Fruit fly (Drosophila melanogaster): Measurements from ENCODE around the gene CG6000.

DNA sequence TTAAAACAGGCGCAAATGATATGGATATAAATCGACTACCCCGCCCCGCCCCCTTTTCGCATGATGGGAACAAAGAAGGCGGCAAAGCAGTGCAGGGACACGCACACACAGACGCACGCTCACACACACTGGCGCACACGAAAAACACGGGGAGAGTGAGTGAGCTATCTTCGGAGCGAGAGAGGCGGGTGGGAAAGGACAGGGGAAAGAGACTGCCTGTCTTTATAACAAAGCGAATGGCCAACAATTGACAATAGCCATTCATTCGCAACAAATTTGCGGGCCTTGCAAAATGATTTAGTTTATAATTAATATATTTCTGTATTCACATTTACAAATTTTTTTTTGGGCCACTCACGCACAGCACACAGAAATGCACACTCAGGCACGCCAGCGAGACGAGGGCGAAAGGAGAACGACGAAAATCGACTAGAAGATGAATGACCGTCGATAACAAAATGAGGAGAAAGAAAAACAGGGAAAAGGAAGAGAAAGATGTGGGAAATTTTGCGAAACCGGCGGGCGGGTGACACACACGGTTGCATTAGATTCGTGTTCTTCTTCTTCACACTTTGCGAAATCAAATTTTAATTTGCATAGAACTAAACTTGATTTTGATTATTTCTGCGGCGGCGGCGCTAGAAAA is 7.5 kb upstream of the CG6000 start:
- no peak for TF ChIP-seq CG8478 (optimal IDR thresholded peaks at IDR 0.05)
- TF ChIP-seq CTCF (optimal IDR thresholded peaks at IDR 0.05), result no peak

Data from S2 (cell line).